Worm (Caenorhabditis elegans) whole organism, young adult: Measurements from ENCODE around the gene pdi-1.
A peak's percentile ranks its signal among the peaks of the same experiment; 100 is the strongest.

Source experiments
- B0019.2 ChIP-seq: fragments of 200-800 bp; sonication (Bioruptor generic); conservative IDR thresholded peaks from 2 replicates; pipeline ENCODE4 v1.3.6; 2022; ENCODE audit warnings: missing genetic modification reagents, missing genetic modification characterization, missing compliant biosample characterization
- B0261.1 ChIP-seq: sonication (generic microtip); optimal IDR thresholded peaks from 2 replicates; lab custom pipeline; 2016; ENCODE audit warnings: mild to moderate bottlenecking, missing genetic modification characterization, moderate library complexity, missing compliant biosample characterization
- D2030.7 ChIP-seq: fragments of 200-800 bp; sonication (Bioruptor generic); IDR thresholded peaks from 2 replicates; pipeline ENCODE4 v1.3.6; 2022; ENCODE audit warnings: missing genetic modification reagents, missing genetic modification characterization, missing compliant biosample characterization
- F33H1.4 ChIP-seq: fragments of 200-800 bp; sonication (Bioruptor generic); IDR thresholded peaks from 2 replicates; pipeline ENCODE4 v1.3.6; 2022; ENCODE audit warnings: missing genetic modification reagents, missing genetic modification characterization, missing compliant biosample characterization
- F57C9.4 ChIP-seq: sonication (generic microtip); optimal IDR thresholded peaks from 2 replicates; lab custom pipeline; 2017; ENCODE audit warnings: mild to moderate bottlenecking, missing genetic modification characterization, missing compliant biosample characterization
- T26A5.8 ChIP-seq: sonication (generic microtip); optimal IDR thresholded peaks from 2 replicates; lab custom pipeline; 2016; ENCODE audit warnings: missing genetic modification characterization, missing compliant biosample characterization
- Y53G8AR.9 ChIP-seq: fragments of 200-800 bp; sonication (Bioruptor generic); conservative IDR thresholded peaks from 2 replicates; pipeline ENCODE4 v1.3.6; 2022; ENCODE audit warnings: missing genetic modification reagents, missing genetic modification characterization, missing compliant biosample characterization
- Y79H2A.3 ChIP-seq: fragments of 200-800 bp; sonication (Bioruptor generic); conservative IDR thresholded peaks from 2 replicates; pipeline ENCODE4 v1.3.6; 2022; ENCODE audit warnings: missing genetic modification reagents, missing genetic modification characterization, missing compliant biosample characterization
- Y95B8A.8 ChIP-seq: fragments of 200-800 bp; sonication (Bioruptor generic); IDR thresholded peaks from 2 replicates; pipeline ENCODE4 v1.3.6; 2022; ENCODE audit warnings: missing genetic modification reagents, missing genetic modification characterization, missing compliant biosample characterization
- ZK185.1 ChIP-seq: sonication (generic microtip); optimal IDR thresholded peaks from 2 replicates; lab custom pipeline; 2016; ENCODE audit warnings: mild to moderate bottlenecking, missing genetic modification characterization, missing compliant biosample characterization; ENCODE audit not compliant: poor library complexity, severe bottlenecking
- attf-5 ChIP-seq: fragments of 200-800 bp; sonication (Bioruptor generic); optimal IDR thresholded peaks from 2 replicates; lab custom pipeline; 2018; ENCODE audit warnings: mild to moderate bottlenecking, missing genetic modification characterization, missing compliant biosample characterization
- attf-6 ChIP-seq: fragments of 200-800 bp; sonication (Bioruptor generic); IDR thresholded peaks from 2 replicates; pipeline ENCODE4 v1.3.6; 2022; ENCODE audit warnings: missing genetic modification reagents, missing genetic modification characterization, missing compliant biosample characterization
- bed-2 ChIP-seq: fragments of 200-800 bp; sonication (Bioruptor generic); IDR thresholded peaks from 2 replicates; pipeline ENCODE4 v1.3.6; 2022; ENCODE audit warnings: missing genetic modification reagents, missing genetic modification characterization, missing compliant biosample characterization
- ccch-3 ChIP-seq: fragments of 200-800 bp; sonication (Bioruptor generic); optimal IDR thresholded peaks from 2 replicates; lab custom pipeline; 2018; ENCODE audit warnings: mild to moderate bottlenecking, missing genetic modification characterization, missing compliant biosample characterization
- cebp-1 ChIP-seq, 2 experiments: fragments of 200-800 bp in 1 of 2; sonication (Bioruptor generic) in 1 of 2; sonication (generic microtip) in 1 of 2; IDR thresholded peaks in 1 of 2; optimal IDR thresholded peaks in 1 of 2; 2 replicates each; pipeline versions ENCODE4 v1.3.6 to Lab custom; 2017 to 2022; ENCODE audit warnings: missing compliant biosample characterization in 2 of 2, missing genetic modification characterization in 2 of 2, mild to moderate bottlenecking in 1 of 2, missing genetic modification reagents in 1 of 2, moderate library complexity in 1 of 2
- ceh-100 ChIP-seq: fragments of 200-800 bp; sonication (Bioruptor generic); IDR thresholded peaks from 2 replicates; pipeline ENCODE4 v1.3.6; 2022; ENCODE audit warnings: missing genetic modification reagents, missing genetic modification characterization, missing compliant biosample characterization
- ceh-79 ChIP-seq: sonication (generic microtip); optimal IDR thresholded peaks from 2 replicates; lab custom pipeline; 2017; ENCODE audit warnings: mild to moderate bottlenecking, missing genetic modification characterization, missing compliant biosample characterization
- ceh-91 ChIP-seq: fragments of 200-800 bp; sonication (Bioruptor generic); IDR thresholded peaks from 2 replicates; pipeline ENCODE4 v1.3.6; 2022; ENCODE audit warnings: missing genetic modification reagents, missing genetic modification characterization, missing compliant biosample characterization
- egrh-3 ChIP-seq: fragments of 200-800 bp; sonication (Bioruptor generic); IDR thresholded peaks from 2 replicates; pipeline ENCODE4 v1.3.6; 2022; ENCODE audit warnings: missing genetic modification reagents, missing genetic modification characterization, missing compliant biosample characterization
- ekl-4 ChIP-seq: fragments of 200-800 bp; sonication (Bioruptor generic); IDR thresholded peaks from 2 replicates; pipeline ENCODE4 v1.3.6; 2022; ENCODE audit warnings: missing genetic modification reagents, missing genetic modification characterization, missing compliant biosample characterization
- ets-4 ChIP-seq: fragments of 200-800 bp; sonication (Bioruptor generic); optimal IDR thresholded peaks from 2 replicates; lab custom pipeline; 2018; ENCODE audit warnings: mild to moderate bottlenecking, missing genetic modification characterization, missing compliant biosample characterization
- hlh-12 ChIP-seq: sonication (generic microtip); optimal IDR thresholded peaks from 2 replicates; lab custom pipeline; 2016; ENCODE audit warnings: missing genetic modification characterization, missing compliant biosample characterization
- hmg-1.2 ChIP-seq: fragments of 200-800 bp; sonication (Bioruptor generic); IDR thresholded peaks from 2 replicates; pipeline ENCODE4 v1.3.6; 2022; ENCODE audit warnings: missing genetic modification reagents, missing genetic modification characterization, missing compliant biosample characterization
- hmg-20 ChIP-seq: fragments of 200-800 bp; sonication (Bioruptor generic); IDR thresholded peaks from 2 replicates; pipeline ENCODE4 v1.3.6; 2022; ENCODE audit warnings: missing genetic modification reagents, missing genetic modification characterization, missing compliant biosample characterization
- hrde-1 ChIP-seq: sonication (generic microtip); optimal IDR thresholded peaks from 2 replicates; lab custom pipeline; 2016; ENCODE audit warnings: missing genetic modification characterization, mild to moderate bottlenecking, missing compliant biosample characterization, moderate library complexity, missing genotype, missing genetic modification reagents, borderline replicate concordance
- lin-35 ChIP-seq, 3 experiments: fragments of 150-350 bp in 2 of 3; sonication (generic microtip) in 1 of 3; optimal IDR thresholded peaks; 2 replicates each; lab custom pipeline; 2014 to 2018; ENCODE audit warnings: missing biosample characterization in 3 of 3, missing genetic modification characterization in 3 of 3, missing genetic modification reagents in 3 of 3
- lin-54 ChIP-seq: fragments of 200-800 bp; sonication (Bioruptor generic); optimal IDR thresholded peaks from 2 replicates; lab custom pipeline; 2018; ENCODE audit warnings: mild to moderate bottlenecking, missing genetic modification characterization, missing compliant biosample characterization
- madf-10 ChIP-seq: sonication (generic microtip); optimal IDR thresholded peaks from 2 replicates; lab custom pipeline; 2016; ENCODE audit warnings: mild to moderate bottlenecking, missing genetic modification characterization, missing compliant biosample characterization
- mcd-1 ChIP-seq: fragments of 200-800 bp; sonication (Bioruptor generic); IDR thresholded peaks from 2 replicates; pipeline ENCODE4 v1.3.6; 2022; ENCODE audit warnings: missing genetic modification reagents, missing genetic modification characterization, missing compliant biosample characterization
- nhr-179 ChIP-seq: sonication (generic microtip); optimal IDR thresholded peaks from 2 replicates; lab custom pipeline; 2016; ENCODE audit warnings: mild to moderate bottlenecking, missing genetic modification characterization, missing compliant biosample characterization
- nhr-27 ChIP-seq: fragments of 200-800 bp; sonication (Bioruptor generic); optimal IDR thresholded peaks from 2 replicates; lab custom pipeline; 2018; ENCODE audit warnings: mild to moderate bottlenecking, missing genetic modification characterization, moderate library complexity, missing compliant biosample characterization
- snpc-1.1 ChIP-seq: sonication (generic microtip); optimal IDR thresholded peaks from 2 replicates; lab custom pipeline; 2017; ENCODE audit warnings: missing genetic modification characterization, mild to moderate bottlenecking, missing compliant biosample characterization, antibody characterized with exemption, moderate library complexity, missing genotype, missing genetic modification reagents; ENCODE audit not compliant: insufficient read depth
- somi-1 ChIP-seq: fragments of 200-800 bp; sonication (Bioruptor generic); optimal IDR thresholded peaks from 2 replicates; lab custom pipeline; 2018; ENCODE audit warnings: mild to moderate bottlenecking, missing genetic modification characterization, missing compliant biosample characterization
- sptf-2 ChIP-seq: fragments of 200-800 bp; sonication (Bioruptor generic); optimal IDR thresholded peaks from 2 replicates; lab custom pipeline; 2018; ENCODE audit warnings: mild to moderate bottlenecking, missing genetic modification characterization, missing compliant biosample characterization
- tbp1 ChIP-seq: fragments of 200-800 bp; sonication (Bioruptor generic); optimal IDR thresholded peaks from 2 replicates; lab custom pipeline; 2018; ENCODE audit warnings: mild to moderate bottlenecking, missing genetic modification characterization, missing compliant biosample characterization
- tbx-9 ChIP-seq: sonication (generic microtip); optimal IDR thresholded peaks from 2 replicates; lab custom pipeline; 2016; ENCODE audit warnings: borderline replicate concordance, missing genetic modification characterization, inconsistent platforms, missing compliant biosample characterization
- tlf-1 ChIP-seq: fragments of 200-800 bp; sonication (Bioruptor generic); optimal IDR thresholded peaks from 2 replicates; lab custom pipeline; 2018; ENCODE audit warnings: mild to moderate bottlenecking, missing genetic modification characterization, missing compliant biosample characterization
- unc-62 ChIP-seq: fragments of 150-350 bp; optimal IDR thresholded peaks from 2 replicates; lab custom pipeline; 2014; ENCODE audit warnings: missing biosample characterization, missing genetic modification reagents, missing genetic modification characterization
- zim-3 ChIP-seq: sonication (generic microtip); optimal IDR thresholded peaks from 2 replicates; lab custom pipeline; 2017; ENCODE audit warnings: mild to moderate bottlenecking, missing genetic modification characterization, moderate library complexity, missing compliant biosample characterization
- ztf-25 ChIP-seq: fragments of 200-800 bp; sonication (Bioruptor generic); IDR thresholded peaks from 2 replicates; pipeline ENCODE4 v1.3.6; 2022; ENCODE audit warnings: missing genetic modification reagents, missing genetic modification characterization, missing compliant biosample characterization
- ztf-26 ChIP-seq: sonication (generic microtip); optimal IDR thresholded peaks from 2 replicates; lab custom pipeline; 2017; ENCODE audit warnings: missing genetic modification characterization, missing compliant biosample characterization
- ztf-28 ChIP-seq: fragments of 200-800 bp; sonication (Bioruptor generic); IDR thresholded peaks from 2 replicates; pipeline ENCODE4 v1.3.6; 2022; ENCODE audit warnings: missing genetic modification reagents, missing genetic modification characterization, missing compliant biosample characterization
- ztf-3 ChIP-seq: fragments of 200-800 bp; sonication (Bioruptor generic); optimal IDR thresholded peaks from 2 replicates; lab custom pipeline; 2018; ENCODE audit warnings: mild to moderate bottlenecking, missing genetic modification characterization, missing compliant biosample characterization

Gene pdi-1

ce11 chrIII:3699275-3699674 lies 2.0 kb downstream of the pdi-1 start, which contains the start of gene cyn-9 (continued):
- TF ChIP-seq unc-62 (GFP tag; lab: Kevin White, UChicago) (no peak), hrde-1 (tag; lab: Kevin White, UChicago) (peak; percentile 3), Y79H2A.3 (GFP tag; lab: Robert Waterston, UW) (no peak), somi-1 (no peak), zim-3 (no peak), attf-6 (GFP tag; lab: Robert Waterston, UW) (no peak), ceh-91 (GFP tag; lab: Robert Waterston, UW) (no peak), tbx-9 (no peak), attf-5 (no peak), hmg-1.2 (GFP tag; lab: Robert Waterston, UW) (no peak), mcd-1 (GFP tag; lab: Robert Waterston, UW) (no peak), ztf-26 (tag; lab: Kevin White, UChicago) (no peak), F57C9.4 (tag; lab: Kevin White, UChicago) (no peak), ztf-3 (GFP tag; lab: Kevin White, UChicago) (peak; percentile 37), ekl-4 (GFP tag; lab: Robert Waterston, UW) (peak; percentile 56; the same call in 1 of the 2 replicates), lin-54 (peak; percentile 32), sptf-2 (GFP tag; lab: Kevin White, UChicago) (no peak), B0261.1 (tag; lab: Kevin White, UChicago) (no peak), T26A5.8 (no peak), nhr-179 (tag; lab: Kevin White, UChicago) (no peak), nhr-27 (tag; lab: Kevin White, UChicago) (no peak), ZK185.1 (no peak), ets-4 (GFP tag; lab: Kevin White, UChicago) (no peak), snpc-1.1 (no peak), tbp1 (GFP tag; lab: Kevin White, UChicago) (no peak), bed-2 (GFP tag; lab: Robert Waterston, UW) (no peak), ztf-28 (GFP tag; lab: Robert Waterston, UW) (no peak), Y95B8A.8 (GFP tag; lab: Robert Waterston, UW) (no peak), egrh-3 (GFP tag; lab: Robert Waterston, UW) (no peak), D2030.7 (GFP tag; lab: Robert Waterston, UW) (no peak), ccch-3 (GFP tag; lab: Kevin White, UChicago) (no peak), F33H1.4 (no peak), ceh-100 (GFP tag; lab: Robert Waterston, UW) (no peak), cebp-1 (GFP tag; IDR thresholded peaks at IDR 0.05; lab: Robert Waterston, UW) (no peak), cebp-1 (tag; optimal IDR thresholded peaks at IDR 0.05; lab: Kevin White, UChicago) (peak; percentile 3), hlh-12 (no peak), lin-35 (GFP tag; optimal IDR thresholded peaks at IDR 0.05; lab: Kevin White, UChicago) (no peak), B0019.2 (GFP tag; lab: Robert Waterston, UW) (no peak), ceh-79 (tag; lab: Kevin White, UChicago) (no peak), ztf-25 (GFP tag; lab: Robert Waterston, UW) (no peak), hmg-20 (GFP tag; lab: Robert Waterston, UW) (no peak), Y53G8AR.9 (GFP tag; lab: Robert Waterston, UW) (no peak), madf-10 (tag; lab: Kevin White, UChicago) (no peak), tlf-1 (no peak)
